ENCODE assay signal across 1 fruit fly cellular context in genomic region chr3L:18250652-18251051, dm6.
TF ChIP-seq lines count a peak whose summit lies in the region.

No protein-coding gene starts in this region.

TF ChIP-seq in whole organism, embryonic, 481 proteins besides CTCF, POLR2A, EP300 and RAD21 (continued from another document):
- TF ChIP-seq Nf-YA (GFP tag; IDR thresholded peaks at IDR 0.05; lab: Robert Waterston, UW) (no peak), CG32532 (GFP tag; IDR thresholded peaks at IDR 0.05; lab: Robert Waterston, UW) (no peak), CG14667 (GFP tag; IDR thresholded peaks at IDR 0.05; lab: Robert Waterston, UW) (0 out of 2 replicates have a peak, but pooled peaks have one; percentile 16), ken (GFP tag; IDR thresholded peaks at IDR 0.05; lab: Robert Waterston, UW) (peak; percentile 58; the same call in 1 of the 3 replicates), gsb (GFP tag; IDR thresholded peaks at IDR 0.05; lab: Robert Waterston, UW) (no peak), grau (tag; optimal IDR thresholded peaks at IDR 0.05; lab: Kevin White, UChicago) (peak; percentile 52), NfI (GFP tag; optimal IDR thresholded peaks at IDR 0.05; lab: Kevin White, UChicago) (peak; percentile 28), zf30C (GFP tag; optimal IDR thresholded peaks at IDR 0.05; lab: Kevin White, UChicago) (no peak), CG10462 (GFP tag; optimal IDR thresholded peaks at IDR 0.05; lab: Kevin White, UChicago) (no peak), Sox100B (GFP tag; optimal IDR thresholded peaks at IDR 0.05; lab: Kevin White, UChicago) (peak; percentile 58), CG18619 (GFP tag; optimal IDR thresholded peaks at IDR 0.05; lab: Kevin White, UChicago) (no peak), zfh1 (GFP tag; IDR thresholded peaks at IDR 0.05; lab: Robert Waterston, UW) (peak; percentile 87), klu (GFP tag; IDR thresholded peaks at IDR 0.05; lab: Robert Waterston, UW) (no peak), HLH4C (GFP tag; IDR thresholded peaks at IDR 0.05; lab: Robert Waterston, UW; ENCODE audit: partially characterized antibody) (no peak), cas (GFP tag; IDR thresholded peaks at IDR 0.05; lab: Robert Waterston, UW) (no peak), so (GFP tag; IDR thresholded peaks at IDR 0.05; lab: Robert Waterston, UW) (peak; percentile 63; the same call in 1 of the 3 replicates), CG4282 (GFP tag; optimal IDR thresholded peaks at IDR 0.05; lab: Kevin White, UChicago) (no peak), CG2116 (GFP tag; optimal IDR thresholded peaks at IDR 0.05; lab: Kevin White, UChicago) (no peak), CG30431 (GFP tag; optimal IDR thresholded peaks at IDR 0.05; lab: Kevin White, UChicago) (peak; percentile 61), NK7.1 (GFP tag; optimal IDR thresholded peaks at IDR 0.05; lab: Kevin White, UChicago) (no peak), Myb (GFP tag; optimal IDR thresholded peaks at IDR 0.05; lab: Kevin White, UChicago) (no peak), CG12155 (GFP tag; optimal IDR thresholded peaks at IDR 0.05; lab: Kevin White, UChicago) (peak; percentile 5), HmgZ (tag; optimal IDR thresholded peaks at IDR 0.05; lab: Kevin White, UChicago) (no peak), trh (GFP tag; optimal IDR thresholded peaks at IDR 0.05; lab: Kevin White, UChicago) (no peak), CG13123 (GFP tag; optimal IDR thresholded peaks at IDR 0.05; lab: Kevin White, UChicago) (no peak), Awh (GFP tag; IDR thresholded peaks at IDR 0.05; lab: Robert Waterston, UW) (0 out of 2 replicates have a peak, but pooled peaks have one; percentile 26), cwo (GFP tag; optimal IDR thresholded peaks at IDR 0.05; lab: Kevin White, UChicago) (no peak), CG11695 (GFP tag; IDR thresholded peaks at IDR 0.05; lab: Robert Waterston, UW) (peak; percentile 46; the same call in 1 of the 3 replicates), CG18599 (GFP tag; optimal IDR thresholded peaks at IDR 0.05; lab: Kevin White, UChicago) (no peak), Six4 (GFP tag; optimal IDR thresholded peaks at IDR 0.05; lab: Kevin White, UChicago) (peak; percentile 55), CHES-1-like (GFP tag; optimal IDR thresholded peaks at IDR 0.05; lab: Kevin White, UChicago) (no peak), exex (tag; optimal IDR thresholded peaks at IDR 0.05; lab: Kevin White, UChicago) (no peak), toy (GFP tag; IDR thresholded peaks at IDR 0.05; lab: Robert Waterston, UW) (no peak), H2.0 (GFP tag; IDR thresholded peaks at IDR 0.05; lab: Robert Waterston, UW) (peak; percentile 61), CG7987 (GFP tag; optimal IDR thresholded peaks at IDR 0.05; lab: Kevin White, UChicago) (no peak), CG8388 (GFP tag; optimal IDR thresholded peaks at IDR 0.05; lab: Kevin White, UChicago) (peak; percentile 68), Dad (GFP tag; optimal IDR thresholded peaks at IDR 0.05; lab: Kevin White, UChicago) (no peak), Xbp1 (GFP tag; optimal IDR thresholded peaks at IDR 0.05; lab: Kevin White, UChicago) (peak; percentile 52), CG9932 (GFP tag; IDR thresholded peaks at IDR 0.05; lab: Robert Waterston, UW) (no peak), Lim3 (GFP tag; IDR thresholded peaks at IDR 0.05; lab: Robert Waterston, UW) (no peak), Dbx (GFP tag; IDR thresholded peaks at IDR 0.05; lab: Robert Waterston, UW) (no peak), CG10366 (GFP tag; IDR thresholded peaks at IDR 0.05; lab: Robert Waterston, UW) (peak; percentile 31; the same call in 1 of the 2 replicates), tap (tag; optimal IDR thresholded peaks at IDR 0.05; lab: Kevin White, UChicago) (peak; percentile 5), ro (GFP tag; IDR thresholded peaks at IDR 0.05; lab: Robert Waterston, UW) (no peak; the same call in 1 of the 2 replicates), CG17186 (GFP tag; optimal IDR thresholded peaks at IDR 0.05; lab: Kevin White, UChicago) (no peak), danr (GFP tag; IDR thresholded peaks at IDR 0.05; lab: Robert Waterston, UW) (peak; percentile 36; the same call in 1 of the 2 replicates), Mad (GFP tag; optimal IDR thresholded peaks at IDR 0.05; lab: Kevin White, UChicago) (no peak), crc (GFP tag; optimal IDR thresholded peaks at IDR 0.05; lab: Kevin White, UChicago) (no peak), sd (tag; optimal IDR thresholded peaks at IDR 0.05; lab: Kevin White, UChicago) (no peak), CG11093 (GFP tag; IDR thresholded peaks at IDR 0.05; lab: Robert Waterston, UW) (peak; percentile 57; the same call in 1 of the 3 replicates), CG7928 (GFP tag; optimal IDR thresholded peaks at IDR 0.05; lab: Kevin White, UChicago) (no peak), Lhr (GFP tag; optimal IDR thresholded peaks at IDR 0.05; lab: Kevin White, UChicago) (peak; percentile 13), shn (GFP tag; optimal IDR thresholded peaks at IDR 0.05; lab: Kevin White, UChicago) (no peak), Camta (GFP tag; optimal IDR thresholded peaks at IDR 0.05; lab: Kevin White, UChicago) (no peak), CG18476 (GFP tag; optimal IDR thresholded peaks at IDR 0.05; lab: Kevin White, UChicago) (peak; percentile 17)
